Fruit fly (Drosophila melanogaster) S2 (cell line): Measurements from ENCODE around the gene Ir100a.

Experiments used
- CG8478 ChIP-seq: fragments of >200 bp; optimal IDR thresholded peaks from 2 replicates; lab custom pipeline; 2018
- CTCF ChIP-seq, 2 experiments: fragments of >200 bp; optimal IDR thresholded peaks; 2 replicates each; lab custom pipeline; 2018

DNA sequence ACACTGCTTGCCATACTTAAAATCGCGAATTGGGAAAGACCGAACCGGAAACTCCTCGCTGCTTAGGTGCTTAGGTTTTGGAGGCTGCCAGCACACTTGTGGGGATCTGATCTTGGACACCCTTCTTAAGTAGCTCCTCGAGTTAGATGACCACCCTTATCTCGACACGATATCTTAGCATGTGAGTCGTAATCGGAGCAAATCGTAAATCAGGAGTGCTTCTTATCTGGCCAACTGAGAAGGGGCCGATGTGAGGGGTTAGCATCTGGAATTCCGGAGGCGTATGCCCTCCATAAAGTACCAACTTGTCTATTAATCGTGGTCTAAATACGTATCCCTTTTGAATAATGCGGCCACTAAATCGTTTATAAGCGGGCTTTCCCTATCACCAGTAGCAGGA is 46.2 kb upstream of the Ir100a start, which contains the start of gene salt:
- TF ChIP-seq CTCF (optimal IDR thresholded peaks at IDR 0.05; lab: Kevin White, UChicago) (no peak), CG8478 (lab: Kevin White, UChicago) (no peak)
